Fruit fly (Drosophila melanogaster): ENCODE results near the gene LManVI.

Gene LManVI

dm6 chr2L:8739984-8740756 is 40.9 kb downstream of the LManVI start, which contains the start of gene raw:
Gene raw, minus strand, starts transcription at chr2L:8740660.
- TF ChIP-seq Sox14 (GFP tag; optimal IDR thresholded peaks at IDR 0.05) (peak; percentile 19), fkh (GFP tag; optimal IDR thresholded peaks at IDR 0.05) (peak; percentile 95), CG8119 (GFP tag; IDR thresholded peaks at IDR 0.05) (no peak; the same call in 1 of the 3 replicates), CG10631 (GFP tag; optimal IDR thresholded peaks at IDR 0.05) (no peak), Blimp-1 (GFP tag; optimal IDR thresholded peaks at IDR 0.05) (no peak), CG10669 (GFP tag; optimal IDR thresholded peaks at IDR 0.05) (no peak), salr (GFP tag; optimal IDR thresholded peaks at IDR 0.05) (no peak), Hr4 (GFP tag; optimal IDR thresholded peaks at IDR 0.05) (no peak), CG31627 (GFP tag; optimal IDR thresholded peaks at IDR 0.05) (no peak), cyc (GFP tag; optimal IDR thresholded peaks at IDR 0.05) (no peak), ss (GFP tag; optimal IDR thresholded peaks at IDR 0.05) (peak; percentile 30 to 65), CG34406 (GFP tag; optimal IDR thresholded peaks at IDR 0.05) (no peak), OdsH (GFP tag; optimal IDR thresholded peaks at IDR 0.05) (no peak), eg (GFP tag; IDR thresholded peaks at IDR 0.05) (peak; percentile 35; the same call in 1 of the 3 replicates), CG6792 (GFP tag; optimal IDR thresholded peaks at IDR 0.05) (no peak), CG6808 (GFP tag; optimal IDR thresholded peaks at IDR 0.05) (no peak), Lpt (GFP tag; optimal IDR thresholded peaks at IDR 0.05) (peak; percentile 38), Eip78C (GFP tag) (peak; percentile 62), esn (GFP tag; optimal IDR thresholded peaks at IDR 0.05) (no peak), Ets96B (tag; optimal IDR thresholded peaks at IDR 0.05) (no peak), Gug (GFP tag; IDR thresholded peaks at IDR 0.05) (no peak), CG6276 (GFP tag; optimal IDR thresholded peaks at IDR 0.05) (peak; percentile 17), vri (GFP tag; optimal IDR thresholded peaks at IDR 0.05) (peak; percentile 93), CG9139 (GFP tag; optimal IDR thresholded peaks at IDR 0.05) (no peak), CG6163 (GFP tag; IDR thresholded peaks at IDR 0.05) (peak; percentile 60; the same call in 2 of the 3 replicates), Eip75B (GFP tag; optimal IDR thresholded peaks at IDR 0.05) (no peak), CG1621 (tag; optimal IDR thresholded peaks at IDR 0.05) (no peak), Hr38 (GFP tag; optimal IDR thresholded peaks at IDR 0.05) (no peak), dsx (GFP tag; optimal IDR thresholded peaks at IDR 0.05; ENCODE audit: poor library complexity, severe bottlenecking) (no peak), CG11902 (GFP tag; optimal IDR thresholded peaks at IDR 0.05) (no peak), CG6854 (GFP tag; optimal IDR thresholded peaks at IDR 0.05) (no peak), dac (GFP tag; optimal IDR thresholded peaks at IDR 0.05) (no peak), CG15336 (GFP tag; IDR thresholded peaks at IDR 0.05) (peak; percentile 40; the same call in 1 of the 2 replicates), Ets21C (GFP tag; optimal IDR thresholded peaks at IDR 0.05) (no peak), spab (GFP tag; optimal IDR thresholded peaks at IDR 0.05) (no peak)

- TF ChIP-seq Ets21C (GFP tag; optimal IDR thresholded peaks at IDR 0.05) (no peak), CG34406 (GFP tag; optimal IDR thresholded peaks at IDR 0.05) (peak; percentile 11), dsx (GFP tag; optimal IDR thresholded peaks at IDR 0.05; ENCODE audit: poor library complexity, severe bottlenecking) (no peak), CG8319 (GFP tag; optimal IDR thresholded peaks at IDR 0.05) (peak; percentile 15), cyc (GFP tag; optimal IDR thresholded peaks at IDR 0.05) (no peak), Hr39 (GFP tag; optimal IDR thresholded peaks at IDR 0.05) (peak; percentile 28), acj6 (GFP tag; optimal IDR thresholded peaks at IDR 0.05) (peak; percentile 15), CG16779 (tag; optimal IDR thresholded peaks at IDR 0.05) (no peak), CG15336 (GFP tag; IDR thresholded peaks at IDR 0.05) (peak; percentile 54; the same call in 1 of the 2 replicates), net (GFP tag; optimal IDR thresholded peaks at IDR 0.05) (peak; percentile 31), topi (GFP tag; optimal IDR thresholded peaks at IDR 0.05) (peak; percentile 14), vri (GFP tag; optimal IDR thresholded peaks at IDR 0.05) (peak; percentile 86), CG6163 (GFP tag; IDR thresholded peaks at IDR 0.05) (no peak), pdm3 (GFP tag; optimal IDR thresholded peaks at IDR 0.05) (peak; percentile 33), Sox102F (GFP tag; optimal IDR thresholded peaks at IDR 0.05) (peak; percentile 8), CG31627 (GFP tag; optimal IDR thresholded peaks at IDR 0.05) (peak; percentile 29), Eip78C (GFP tag) (peak; percentile 58), salr (GFP tag; optimal IDR thresholded peaks at IDR 0.05) (no peak), OdsH (GFP tag; optimal IDR thresholded peaks at IDR 0.05) (peak; percentile 4), Eip75B (GFP tag; optimal IDR thresholded peaks at IDR 0.05) (peak; percentile 2), CG9139 (GFP tag; optimal IDR thresholded peaks at IDR 0.05) (no peak), dac (GFP tag; optimal IDR thresholded peaks at IDR 0.05) (no peak), CG6276 (GFP tag; optimal IDR thresholded peaks at IDR 0.05) (no peak), Blimp-1 (GFP tag; optimal IDR thresholded peaks at IDR 0.05) (no peak), CG6854 (GFP tag; optimal IDR thresholded peaks at IDR 0.05) (no peak), Hr4 (GFP tag; optimal IDR thresholded peaks at IDR 0.05) (peak; percentile 3), fd85E (GFP tag; optimal IDR thresholded peaks at IDR 0.05) (no peak), Smox (GFP tag; optimal IDR thresholded peaks at IDR 0.05) (peak; percentile 39), fkh (GFP tag; optimal IDR thresholded peaks at IDR 0.05) (peak; percentile 93), CG6808 (GFP tag; optimal IDR thresholded peaks at IDR 0.05) (no peak), ss (GFP tag; optimal IDR thresholded peaks at IDR 0.05) (peak; percentile 22 to 24)
These were observed 42.8 kb downstream of the LManVI start for dm6 chr2L:8738253-8738665.
